Fruit fly (Drosophila melanogaster): ENCODE data around the gene Cox17.
A peak's percentile ranks its signal among the peaks of the same experiment; 100 is the strongest.

The Cox17 gene

DNA sequence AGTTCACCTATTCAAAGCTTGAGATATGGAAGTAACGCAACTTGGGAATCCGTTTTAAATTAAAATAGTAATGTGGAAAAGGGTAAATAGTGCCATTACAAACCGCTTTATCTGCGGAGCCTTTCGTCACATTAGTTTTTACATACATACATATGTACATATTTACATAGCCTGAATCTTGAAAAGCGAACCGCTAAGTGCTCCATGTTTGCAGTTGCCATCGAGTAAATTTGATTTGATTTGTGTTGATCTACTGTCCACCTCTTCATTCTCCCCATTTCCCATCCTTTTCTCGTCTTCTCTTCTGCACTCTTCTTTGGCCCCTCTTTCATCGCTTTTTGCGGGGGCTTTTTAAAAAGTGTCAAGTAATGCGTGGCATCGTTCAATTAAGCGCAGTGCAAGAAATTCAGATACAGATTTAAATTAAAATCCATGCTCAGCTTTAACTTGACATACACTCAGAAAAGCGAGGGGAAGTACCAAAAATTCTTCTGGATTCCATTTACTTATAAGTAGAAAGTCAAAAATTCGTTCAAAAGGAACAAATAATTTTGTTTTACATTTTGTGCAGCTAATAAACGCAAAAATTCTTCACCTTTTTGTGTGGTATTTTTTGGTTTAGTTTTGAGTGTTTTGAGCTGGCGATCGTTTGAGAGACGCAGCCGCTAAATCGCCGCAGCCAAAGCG, 41.3 kb downstream of the Cox17 start (continued):
- TF ChIP-seq esg (GFP tag; conservative IDR thresholded peaks at IDR 0.05): no peak; the same call in 1 of the 2 replicates
- peak; percentile 57; the same call in 2 of the 3 replicates for TF ChIP-seq CG17361 (GFP tag; IDR thresholded peaks at IDR 0.05)
- TF ChIP-seq CG17359 (tag; optimal IDR thresholded peaks at IDR 0.05): peak; percentile 94
- peak; percentile 81 for TF ChIP-seq schlank (tag; optimal IDR thresholded peaks at IDR 0.05)
- peak; percentile 73 for TF ChIP-seq CG12942 (GFP tag; optimal IDR thresholded peaks at IDR 0.05)
- TF ChIP-seq Awh (GFP tag; IDR thresholded peaks at IDR 0.05): peak; percentile 93
- TF ChIP-seq repo (GFP tag; optimal IDR thresholded peaks at IDR 0.05): peak; percentile 83
- TF ChIP-seq vnd (GFP tag; IDR thresholded peaks at IDR 0.05; ENCODE audit: partially characterized antibody): no peak
- TF ChIP-seq CG10462 (GFP tag; optimal IDR thresholded peaks at IDR 0.05): peak; percentile 47
- TF ChIP-seq Hey (tag; optimal IDR thresholded peaks at IDR 0.05): peak; percentile 80
- TF ChIP-seq Dbx (GFP tag; IDR thresholded peaks at IDR 0.05): peak; percentile 40; the same call in 1 of the 3 replicates
- TF ChIP-seq GATAe (GFP tag; conservative IDR thresholded peaks at IDR 0.05): no peak
- no peak; the same call in 2 of the 3 replicates for TF ChIP-seq tgo (GFP tag; IDR thresholded peaks at IDR 0.05)
- peak; percentile 8 for TF ChIP-seq Ada2b (GFP tag; IDR thresholded peaks at IDR 0.05)
- no peak for TF ChIP-seq tna (GFP tag; IDR thresholded peaks at IDR 0.05; ENCODE audit: partially characterized antibody)
- peak; percentile 46 for TF ChIP-seq CG30431 (GFP tag; optimal IDR thresholded peaks at IDR 0.05)
- TF ChIP-seq CG1792 (GFP tag; optimal IDR thresholded peaks at IDR 0.05): peak; percentile 94
- peak; percentile 83 for TF ChIP-seq CG15514 (GFP tag; optimal IDR thresholded peaks at IDR 0.05)
- TF ChIP-seq CG11560 (tag; IDR thresholded peaks at IDR 0.05): no peak
- TF ChIP-seq Blimp-1 (GFP tag; optimal IDR thresholded peaks at IDR 0.05): peak; percentile 85
- TF ChIP-seq sisA (GFP tag; IDR thresholded peaks at IDR 0.05): no peak
- no peak for TF ChIP-seq Lim3 (GFP tag; IDR thresholded peaks at IDR 0.05)
- peak; percentile 84; the same call in 1 of the 2 replicates for TF ChIP-seq CG1024 (GFP tag; IDR thresholded peaks at IDR 0.05)
- TF ChIP-seq Taf1 (GFP tag; IDR thresholded peaks at IDR 0.05): no peak
- TF ChIP-seq pho (GFP tag; optimal IDR thresholded peaks at IDR 0.05): peak; percentile 73
- peak; percentile 76 for TF ChIP-seq CG10274 (GFP tag; optimal IDR thresholded peaks at IDR 0.05)
- TF ChIP-seq Adf1 (GFP tag; IDR thresholded peaks at IDR 0.05): no peak
- no peak for TF ChIP-seq Abd-B (GFP tag; optimal IDR thresholded peaks at IDR 0.05)

DNA sequence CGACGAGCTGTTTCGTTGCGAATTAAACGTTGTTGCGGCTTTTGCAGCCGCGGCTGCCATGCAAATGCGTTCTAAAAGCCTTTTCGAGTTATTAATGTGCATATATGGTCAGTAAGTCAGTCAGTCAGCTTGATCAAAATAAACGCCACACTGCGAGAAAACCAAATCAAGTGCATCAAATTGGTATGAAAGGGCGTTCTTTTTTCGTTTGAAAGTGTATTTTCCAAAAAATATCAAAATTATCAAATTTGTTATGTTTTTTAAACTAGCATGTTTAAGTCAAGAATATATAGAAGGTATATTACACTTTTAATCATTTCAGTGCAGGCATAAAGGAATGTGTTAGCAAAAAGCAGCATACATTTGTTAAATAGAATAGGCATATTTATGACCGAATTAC, 42.0 kb downstream of the Cox17 start:
- TF ChIP-seq Drgx (GFP tag; IDR thresholded peaks at IDR 0.05): peak; percentile 54
- no peak for TF ChIP-seq pnt (GFP tag; optimal IDR thresholded peaks at IDR 0.05)

Data from whole organism, embryonic.